Worm (Caenorhabditis elegans) whole organism, L3 larva: Measurements from ENCODE around the gene his-61.
A peak's percentile ranks its signal among the peaks of the same experiment; 100 is the strongest.

Experiments used
- R02D3.7 ChIP-seq: fragments of 150-350 bp; optimal IDR thresholded peaks from 2 replicates; lab custom pipeline; 2014; ENCODE audit warnings: missing biosample characterization, missing genetic modification characterization
- ZK546.5 ChIP-seq: sonication (generic microtip); optimal IDR thresholded peaks from 2 replicates; lab custom pipeline; 2017; ENCODE audit warnings: missing biosample characterization, missing genetic modification characterization
- ama-1 ChIP-seq: fragments of 150-350 bp; optimal IDR thresholded peaks from 2 replicates; lab custom pipeline; 2018
- ceh-16 ChIP-seq: sonication (generic microtip); optimal IDR thresholded peaks from 2 replicates; lab custom pipeline; 2017; ENCODE audit warnings: missing biosample characterization, missing genetic modification characterization
- ceh-82 ChIP-seq: fragments of 150-350 bp; optimal IDR thresholded peaks from 2 replicates; lab custom pipeline; 2014; ENCODE audit warnings: missing biosample characterization, missing genetic modification characterization
- ceh-9 ChIP-seq: sonication (generic microtip); optimal IDR thresholded peaks from 2 replicates; lab custom pipeline; 2018; ENCODE audit warnings: missing biosample characterization, missing genetic modification characterization
- egl-27 ChIP-seq: sonication (generic microtip); optimal IDR thresholded peaks from 4 replicates; lab custom pipeline; 2017; ENCODE audit warnings: missing biosample characterization, missing genetic modification reagents, missing genetic modification characterization
- egl-5 ChIP-seq: fragments of 150-350 bp; optimal IDR thresholded peaks from 2 replicates; lab custom pipeline; 2017; ENCODE audit warnings: missing biosample characterization, missing genetic modification reagents, missing genetic modification characterization, inconsistent platforms
- elt-1 ChIP-seq: fragments of 150-350 bp; optimal IDR thresholded peaks from 2 replicates; lab custom pipeline; 2014; ENCODE audit warnings: missing biosample characterization, missing genetic modification characterization
- elt-2 ChIP-seq: sonication (generic microtip); optimal IDR thresholded peaks from 2 replicates; lab custom pipeline; 2016; ENCODE audit warnings: missing genetic modification reagents, mild to moderate bottlenecking, missing genetic modification characterization, missing compliant biosample characterization
- elt-3 ChIP-seq, 3 experiments: fragments of 150-350 bp in 1 of 3; sonication (generic microtip) in 2 of 3; optimal IDR thresholded peaks; 2 replicates in 2 of 3; 4 replicates in 1 of 3; lab custom pipeline; 2014 to 2017; ENCODE audit warnings: missing biosample characterization in 3 of 3, missing genetic modification characterization in 3 of 3
- fkh-10 ChIP-seq: sonication (generic microtip); optimal IDR thresholded peaks from 2 replicates; lab custom pipeline; 2017; ENCODE audit warnings: missing biosample characterization, missing genetic modification reagents, missing genetic modification characterization
- fkh-2 ChIP-seq: fragments of 150-350 bp; optimal IDR thresholded peaks from 2 replicates; lab custom pipeline; 2014; ENCODE audit warnings: missing biosample characterization, missing genetic modification reagents, missing genetic modification characterization
- fos-1 ChIP-seq: fragments of 150-350 bp; optimal IDR thresholded peaks from 2 replicates; lab custom pipeline; 2014; ENCODE audit warnings: missing biosample characterization, missing genetic modification characterization
- jun-1 ChIP-seq: fragments of 150-350 bp; optimal IDR thresholded peaks from 2 replicates; lab custom pipeline; 2014; ENCODE audit warnings: missing biosample characterization, missing genetic modification reagents, missing genetic modification characterization
- lin-15B ChIP-seq: fragments of 150-350 bp; optimal IDR thresholded peaks from 2 replicates; lab custom pipeline; 2014; ENCODE audit warnings: missing biosample characterization, missing genetic modification characterization
- lin-39 ChIP-seq: fragments of 150-350 bp; optimal IDR thresholded peaks from 2 replicates; lab custom pipeline; 2018; ENCODE audit warnings: missing biosample characterization, missing genetic modification reagents, missing genetic modification characterization
- lsy-12 ChIP-seq: sonication (generic microtip); optimal IDR thresholded peaks from 2 replicates; lab custom pipeline; 2016; ENCODE audit warnings: mild to moderate bottlenecking, missing genetic modification characterization, missing compliant biosample characterization
- mdl-1 ChIP-seq: fragments of 150-350 bp; optimal IDR thresholded peaks from 2 replicates; lab custom pipeline; 2014; ENCODE audit warnings: missing biosample characterization, missing genetic modification characterization
- mml-1 ChIP-seq: fragments of 150-350 bp; sonication (generic microtip); optimal IDR thresholded peaks from 3 replicates; lab custom pipeline; 2014; ENCODE audit warnings: missing biosample characterization, missing genetic modification characterization
- nfya-1 ChIP-seq: sonication (generic microtip); optimal IDR thresholded peaks from 2 replicates; lab custom pipeline; 2017; ENCODE audit warnings: missing genetic modification characterization, mild to moderate bottlenecking, missing compliant biosample characterization, antibody characterized with exemption, moderate library complexity; ENCODE audit not compliant: insufficient read depth
- nhr-11 ChIP-seq: fragments of 150-350 bp; optimal IDR thresholded peaks from 2 replicates; lab custom pipeline; 2014; ENCODE audit warnings: missing biosample characterization, missing genetic modification characterization
- nhr-12 ChIP-seq: fragments of 150-350 bp; optimal IDR thresholded peaks from 2 replicates; lab custom pipeline; 2014; ENCODE audit warnings: missing biosample characterization, missing genetic modification characterization
- nhr-23 ChIP-seq: fragments of 150-350 bp; optimal IDR thresholded peaks from 2 replicates; lab custom pipeline; 2014; ENCODE audit warnings: missing biosample characterization, missing genetic modification reagents, missing genetic modification characterization
- nhr-237 ChIP-seq: fragments of 150-350 bp; optimal IDR thresholded peaks from 2 replicates; lab custom pipeline; 2014; ENCODE audit warnings: missing biosample characterization, missing genetic modification characterization
- nhr-25 ChIP-seq: sonication (generic microtip); optimal IDR thresholded peaks from 2 replicates; lab custom pipeline; 2017; ENCODE audit warnings: missing biosample characterization, missing genetic modification characterization
- nhr-43 ChIP-seq: sonication (generic microtip); optimal IDR thresholded peaks from 2 replicates; lab custom pipeline; 2016; ENCODE audit warnings: mild to moderate bottlenecking, missing genetic modification characterization, missing compliant biosample characterization; ENCODE audit not compliant: poor library complexity, severe bottlenecking
- nhr-67 ChIP-seq: fragments of 150-350 bp; optimal IDR thresholded peaks from 2 replicates; lab custom pipeline; 2014; ENCODE audit warnings: missing biosample characterization, missing genetic modification characterization
- nhr-76 ChIP-seq: fragments of 150-350 bp; sonication (generic microtip); optimal IDR thresholded peaks from 5 replicates; lab custom pipeline; 2014; ENCODE audit warnings: missing biosample characterization, missing genetic modification characterization
- nhr-77 ChIP-seq: fragments of 150-350 bp; optimal IDR thresholded peaks from 2 replicates; lab custom pipeline; 2014; ENCODE audit warnings: missing biosample characterization, missing genetic modification characterization
- pha-4 ChIP-seq: fragments of 150-350 bp; optimal IDR thresholded peaks from 2 replicates; lab custom pipeline; 2014; ENCODE audit warnings: missing biosample characterization, missing genetic modification reagents, missing genetic modification characterization
- pqm-1 ChIP-seq: fragments of 150-350 bp; optimal IDR thresholded peaks from 2 replicates; lab custom pipeline; 2017; ENCODE audit warnings: missing biosample characterization, missing genetic modification characterization, inconsistent platforms
- sea-2 ChIP-seq: fragments of 150-350 bp; sonication (generic microtip); optimal IDR thresholded peaks from 4 replicates; lab custom pipeline; 2014; ENCODE audit warnings: missing biosample characterization, missing genetic modification reagents, missing genetic modification characterization
- skn-1 ChIP-seq: fragments of 150-350 bp; optimal IDR thresholded peaks from 2 replicates; lab custom pipeline; 2014; ENCODE audit warnings: missing biosample characterization, missing genetic modification characterization
- snpc-4 ChIP-seq: fragments of 150-350 bp; optimal IDR thresholded peaks from 2 replicates; lab custom pipeline; 2014; ENCODE audit warnings: missing biosample characterization, missing genetic modification characterization
- unc-39 ChIP-seq: sonication (generic microtip); optimal IDR thresholded peaks from 4 replicates; lab custom pipeline; 2017; ENCODE audit warnings: missing biosample characterization, missing genetic modification characterization
- unc-62 ChIP-seq: fragments of 150-350 bp; sonication (generic microtip); optimal IDR thresholded peaks from 4 replicates; lab custom pipeline; 2014; ENCODE audit warnings: missing biosample characterization, missing genetic modification reagents, missing genetic modification characterization
- zag-1 ChIP-seq: fragments of 150-350 bp; optimal IDR thresholded peaks from 2 replicates; lab custom pipeline; 2014; ENCODE audit warnings: missing biosample characterization, missing genetic modification characterization
- ztf-4 ChIP-seq: fragments of 150-350 bp; optimal IDR thresholded peaks from 2 replicates; lab custom pipeline; 2014; ENCODE audit warnings: missing biosample characterization, missing genetic modification characterization

The his-61 gene

ce11 chrIV:7491464-7491863 lies 5.4 kb upstream of the his-61 start, which contains the start of gene F55G1.1:
Gene F55G1.1, plus strand, starts transcription at chrIV:7491764.
- TF ChIP-seq pha-4 (tag; lab: Kevin White, UChicago) = no peak
- TF ChIP-seq mdl-1 = no peak
- no peak for TF ChIP-seq ztf-4 (tag; lab: Kevin White, UChicago)
- TF ChIP-seq skn-1 (tag; lab: Kevin White, UChicago) = no peak
- TF ChIP-seq lin-39 (tag; lab: Kevin White, UChicago) = no peak
- no peak for TF ChIP-seq nhr-43
- no peak for TF ChIP-seq fkh-10 (GFP tag; lab: Kevin White, UChicago)
- TF ChIP-seq jun-1 (tag; lab: Kevin White, UChicago) = no peak
- no peak for TF ChIP-seq sea-2 (GFP tag; lab: Kevin White, UChicago)
- no peak for TF ChIP-seq egl-5 (tag; lab: Kevin White, UChicago)

- TF ChIP-seq nfya-1 (tag; lab: Kevin White, UChicago) (no peak), fkh-2 (tag; lab: Kevin White, UChicago) (no peak), ceh-16 (tag; lab: Kevin White, UChicago) (no peak), nhr-11 (no peak), jun-1 (tag; lab: Kevin White, UChicago) (no peak), ceh-9 (no peak)
- TF ChIP-seq, all 47 proteins: peak for 0
These were observed 2.4 kb upstream of the his-61 start for ce11 chrIV:7488457-7488783.

ce11 chrIV:7487554-7488456 lies 1.8 kb upstream of the his-61 start, which contains the start of the genes his-60 and his-59:
Gene his-60, minus strand, starts transcription at chrIV:7487992.
Gene his-59, plus strand, starts transcription at chrIV:7488249.
- TF ChIP-seq zag-1 (tag; lab: Kevin White, UChicago) (no peak), ceh-82 (tag; lab: Kevin White, UChicago) (no peak), nfya-1 (tag; lab: Kevin White, UChicago) (no peak), nhr-12 (tag; lab: Kevin White, UChicago) (no peak), lin-39 (tag; lab: Kevin White, UChicago) (no peak), nhr-11 (no peak), pqm-1 (peak; percentile 33), pha-4 (tag; lab: Kevin White, UChicago) (peak; percentile 43), nhr-23 (no peak), egl-27 (tag; lab: Kevin White, UChicago) (no peak), fkh-10 (GFP tag; lab: Kevin White, UChicago) (no peak), ZK546.5 (tag; lab: Kevin White, UChicago) (no peak), nhr-237 (tag; lab: Kevin White, UChicago) (no peak), nhr-25 (tag; lab: Kevin White, UChicago) (peak; percentile 90), elt-3 (tag; optimal IDR thresholded peaks at IDR 0.05; lab: Kevin White, UChicago) (no peak), unc-39 (tag; lab: Kevin White, UChicago) (no peak), nhr-77 (tag; lab: Kevin White, UChicago) (no peak), ama-1 (no peak), nhr-43 (peak; percentile 51), ztf-4 (tag; lab: Kevin White, UChicago) (no peak), skn-1 (tag; lab: Kevin White, UChicago) (no peak), fos-1 (tag; lab: Kevin White, UChicago) (no peak), elt-2 (tag; lab: Kevin White, UChicago) (peak; percentile 27), nhr-67 (tag; lab: Kevin White, UChicago) (no peak), mdl-1 (no peak), snpc-4 (tag; lab: Kevin White, UChicago) (peak; percentile 6), sea-2 (GFP tag; lab: Kevin White, UChicago) (no peak), mml-1 (tag; lab: Kevin White, UChicago) (no peak), R02D3.7 (tag; lab: Kevin White, UChicago) (no peak), nhr-76 (no peak), elt-1 (tag; lab: Kevin White, UChicago) (no peak), unc-62 (GFP tag; lab: Kevin White, UChicago) (no peak), lsy-12 (tag; lab: Kevin White, UChicago) (peak; percentile 6), egl-5 (tag; lab: Kevin White, UChicago) (no peak), lin-15B (tag; lab: Kevin White, UChicago) (peak; percentile 4)
